Worm (Caenorhabditis elegans) whole organism, L3 larva: ENCODE measurements around the gene srm-2.
"Not testable (repeated sequence)": the region's sequence is repeated elsewhere in the genome, so short reads cannot be mapped to it uniquely, and the experiment has no call there.

ENCODE experiments used
- ZK546.5 ChIP-seq: sonication (generic microtip); optimal IDR thresholded peaks from 2 replicates; lab custom pipeline; 2017; ENCODE audit warnings: missing biosample characterization, missing genetic modification characterization
- aly-2 ChIP-seq: fragments of 150-350 bp; optimal IDR thresholded peaks from 2 replicates; lab custom pipeline; 2014; ENCODE audit warnings: missing biosample characterization, missing genetic modification characterization
- ceh-16 ChIP-seq: sonication (generic microtip); optimal IDR thresholded peaks from 2 replicates; lab custom pipeline; 2017; ENCODE audit warnings: missing biosample characterization, missing genetic modification characterization
- ceh-28 ChIP-seq: fragments of 150-350 bp; optimal IDR thresholded peaks from 2 replicates; lab custom pipeline; 2014; ENCODE audit warnings: missing biosample characterization, missing genetic modification reagents, missing genetic modification characterization
- ceh-82 ChIP-seq: fragments of 150-350 bp; optimal IDR thresholded peaks from 2 replicates; lab custom pipeline; 2014; ENCODE audit warnings: missing biosample characterization, missing genetic modification characterization
- daf-12 ChIP-seq: fragments of 150-350 bp; optimal IDR thresholded peaks from 2 replicates; lab custom pipeline; 2014; ENCODE audit warnings: missing biosample characterization, missing genetic modification reagents, missing genetic modification characterization
- egl-27 ChIP-seq: sonication (generic microtip); optimal IDR thresholded peaks from 4 replicates; lab custom pipeline; 2017; ENCODE audit warnings: missing biosample characterization, missing genetic modification reagents, missing genetic modification characterization
- egl-5 ChIP-seq: fragments of 150-350 bp; optimal IDR thresholded peaks from 2 replicates; lab custom pipeline; 2017; ENCODE audit warnings: missing biosample characterization, missing genetic modification reagents, missing genetic modification characterization, inconsistent platforms
- elt-2 ChIP-seq: sonication (generic microtip); optimal IDR thresholded peaks from 2 replicates; lab custom pipeline; 2016; ENCODE audit warnings: missing genetic modification reagents, mild to moderate bottlenecking, missing genetic modification characterization, missing compliant biosample characterization
- elt-3 ChIP-seq, 3 experiments: fragments of 150-350 bp in 1 of 3; sonication (generic microtip) in 2 of 3; optimal IDR thresholded peaks; 2 replicates in 2 of 3; 4 replicates in 1 of 3; lab custom pipeline; 2014 to 2017; ENCODE audit warnings: missing biosample characterization in 3 of 3, missing genetic modification characterization in 3 of 3
- eor-1 ChIP-seq, 2 experiments: fragments of 150-350 bp; optimal IDR thresholded peaks; 2 replicates each; lab custom pipeline; 2014 to 2018; ENCODE audit warnings: missing biosample characterization in 2 of 2, missing genetic modification characterization in 2 of 2
- fkh-10 ChIP-seq: sonication (generic microtip); optimal IDR thresholded peaks from 2 replicates; lab custom pipeline; 2017; ENCODE audit warnings: missing biosample characterization, missing genetic modification reagents, missing genetic modification characterization
- lin-15B ChIP-seq: fragments of 150-350 bp; optimal IDR thresholded peaks from 2 replicates; lab custom pipeline; 2014; ENCODE audit warnings: missing biosample characterization, missing genetic modification characterization
- lin-39 ChIP-seq: fragments of 150-350 bp; optimal IDR thresholded peaks from 2 replicates; lab custom pipeline; 2018; ENCODE audit warnings: missing biosample characterization, missing genetic modification reagents, missing genetic modification characterization
- lsy-12 ChIP-seq: sonication (generic microtip); optimal IDR thresholded peaks from 2 replicates; lab custom pipeline; 2016; ENCODE audit warnings: mild to moderate bottlenecking, missing genetic modification characterization, missing compliant biosample characterization
- mdl-1 ChIP-seq: fragments of 150-350 bp; optimal IDR thresholded peaks from 2 replicates; lab custom pipeline; 2014; ENCODE audit warnings: missing biosample characterization, missing genetic modification characterization
- mml-1 ChIP-seq: fragments of 150-350 bp; sonication (generic microtip); optimal IDR thresholded peaks from 3 replicates; lab custom pipeline; 2014; ENCODE audit warnings: missing biosample characterization, missing genetic modification characterization
- nfya-1 ChIP-seq: sonication (generic microtip); optimal IDR thresholded peaks from 2 replicates; lab custom pipeline; 2017; ENCODE audit warnings: missing genetic modification characterization, mild to moderate bottlenecking, missing compliant biosample characterization, antibody characterized with exemption, moderate library complexity; ENCODE audit not compliant: insufficient read depth
- nhr-237 ChIP-seq: fragments of 150-350 bp; optimal IDR thresholded peaks from 2 replicates; lab custom pipeline; 2014; ENCODE audit warnings: missing biosample characterization, missing genetic modification characterization
- nhr-25 ChIP-seq: sonication (generic microtip); optimal IDR thresholded peaks from 2 replicates; lab custom pipeline; 2017; ENCODE audit warnings: missing biosample characterization, missing genetic modification characterization
- nhr-28 ChIP-seq: fragments of 150-350 bp; optimal IDR thresholded peaks from 2 replicates; lab custom pipeline; 2014; ENCODE audit warnings: missing biosample characterization, missing genetic modification characterization
- nhr-43 ChIP-seq: sonication (generic microtip); optimal IDR thresholded peaks from 2 replicates; lab custom pipeline; 2016; ENCODE audit warnings: mild to moderate bottlenecking, missing genetic modification characterization, missing compliant biosample characterization; ENCODE audit not compliant: poor library complexity, severe bottlenecking
- nhr-67 ChIP-seq: fragments of 150-350 bp; optimal IDR thresholded peaks from 2 replicates; lab custom pipeline; 2014; ENCODE audit warnings: missing biosample characterization, missing genetic modification characterization
- nhr-77 ChIP-seq: fragments of 150-350 bp; optimal IDR thresholded peaks from 2 replicates; lab custom pipeline; 2014; ENCODE audit warnings: missing biosample characterization, missing genetic modification characterization
- pha-4 ChIP-seq: fragments of 150-350 bp; optimal IDR thresholded peaks from 2 replicates; lab custom pipeline; 2014; ENCODE audit warnings: missing biosample characterization, missing genetic modification reagents, missing genetic modification characterization
- pqm-1 ChIP-seq: fragments of 150-350 bp; optimal IDR thresholded peaks from 2 replicates; lab custom pipeline; 2017; ENCODE audit warnings: missing biosample characterization, missing genetic modification characterization, inconsistent platforms
- sea-2 ChIP-seq: fragments of 150-350 bp; sonication (generic microtip); optimal IDR thresholded peaks from 4 replicates; lab custom pipeline; 2014; ENCODE audit warnings: missing biosample characterization, missing genetic modification reagents, missing genetic modification characterization
- skn-1 ChIP-seq: fragments of 150-350 bp; optimal IDR thresholded peaks from 2 replicates; lab custom pipeline; 2014; ENCODE audit warnings: missing biosample characterization, missing genetic modification characterization
- unc-39 ChIP-seq: sonication (generic microtip); optimal IDR thresholded peaks from 4 replicates; lab custom pipeline; 2017; ENCODE audit warnings: missing biosample characterization, missing genetic modification characterization
- unc-62 ChIP-seq: fragments of 150-350 bp; sonication (generic microtip); optimal IDR thresholded peaks from 4 replicates; lab custom pipeline; 2014; ENCODE audit warnings: missing biosample characterization, missing genetic modification reagents, missing genetic modification characterization

The srm-2 gene

ce11 chrIV:4996956-4997355 lies 11.5 kb upstream of the srm-2 start:
- TF ChIP-seq nhr-67 (tag; lab: Kevin White, UChicago) = no peak
- no peak for TF ChIP-seq unc-39 (tag; lab: Kevin White, UChicago)
- no peak for TF ChIP-seq egl-27 (tag; lab: Kevin White, UChicago)
- no peak for TF ChIP-seq lsy-12 (tag; lab: Kevin White, UChicago)
- TF ChIP-seq, all 47 proteins: peak for 0

ce11 chrIV:5002448-5002847 lies 6.0 kb upstream of the srm-2 start, which contains the start of gene pes-1:
Gene pes-1, plus strand, starts transcription at chrIV:5002748.
- no peak for TF ChIP-seq ceh-82 (tag; lab: Kevin White, UChicago)
- no peak for TF ChIP-seq lin-15B (tag; lab: Kevin White, UChicago)
- TF ChIP-seq nhr-237 = no peak
- no peak for TF ChIP-seq eor-1 (tag; optimal IDR thresholded peaks at IDR 0.05; lab: Kevin White, UChicago)
- no peak for TF ChIP-seq sea-2 (GFP tag; lab: Kevin White, UChicago)
- TF ChIP-seq unc-62 (GFP tag; lab: Kevin White, UChicago) = no peak
- no peak for TF ChIP-seq fkh-10 (GFP tag; lab: Kevin White, UChicago)
- no peak for TF ChIP-seq mdl-1 (tag; lab: Kevin White, UChicago)
- no peak for TF ChIP-seq pqm-1 (tag; lab: Kevin White, UChicago)
- TF ChIP-seq ceh-28 (tag; lab: Kevin White, UChicago) = no peak
- no peak for TF ChIP-seq ceh-16 (tag; lab: Kevin White, UChicago)
- TF ChIP-seq nfya-1 (tag; lab: Kevin White, UChicago) = no peak
- no peak for TF ChIP-seq lin-39
- no peak for TF ChIP-seq elt-2 (tag; lab: Kevin White, UChicago)
- no peak for TF ChIP-seq daf-12 (tag; lab: Kevin White, UChicago)
- TF ChIP-seq, all 47 proteins: peak for 0

DNA sequence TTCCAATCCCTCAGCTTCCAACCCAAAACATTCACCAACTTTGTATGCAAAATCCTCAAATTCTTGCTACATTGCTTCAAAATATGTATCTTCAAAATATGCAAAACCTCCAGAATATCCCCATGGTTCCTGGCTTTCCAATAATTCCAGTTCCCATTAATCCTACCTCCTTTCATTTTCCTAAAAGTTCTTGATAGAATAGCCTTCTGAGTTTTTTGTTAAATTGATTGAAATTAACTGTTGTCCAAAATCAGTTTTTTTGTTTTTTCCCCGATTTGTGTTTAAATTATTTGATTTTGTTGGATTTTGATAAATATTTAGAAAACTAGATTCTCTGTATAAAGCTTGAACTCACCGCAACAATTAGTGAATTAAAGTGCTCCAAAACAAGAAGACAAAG lies 3.3 kb upstream of the srm-2 start:
- no peak for TF ChIP-seq unc-62 (GFP tag; lab: Kevin White, UChicago)
- no peak for TF ChIP-seq nhr-28 (tag; lab: Kevin White, UChicago)
- no peak for TF ChIP-seq skn-1 (tag; lab: Kevin White, UChicago)
- TF ChIP-seq elt-2 (tag; lab: Kevin White, UChicago) = no peak
- TF ChIP-seq egl-27 (tag; lab: Kevin White, UChicago) = no peak
- no peak for TF ChIP-seq nhr-43
- no peak for TF ChIP-seq unc-39 (tag; lab: Kevin White, UChicago)
- no peak for TF ChIP-seq pha-4 (tag; lab: Kevin White, UChicago)
- no peak for TF ChIP-seq elt-3 (tag; optimal IDR thresholded peaks at IDR 0.05; lab: Kevin White, UChicago)

ce11 chrIV:5012241-5012640 lies 3.8 kb downstream of the srm-2 start, which contains the start of gene srm-1:
Gene srm-1, plus strand, starts transcription at chrIV:5012541.
- no peak for TF ChIP-seq eor-1 (tag; optimal IDR thresholded peaks at IDR 0.05; lab: Kevin White, UChicago)
- TF ChIP-seq egl-5 (tag; lab: Kevin White, UChicago) = no peak
- no peak for TF ChIP-seq nhr-77
- no peak for TF ChIP-seq mdl-1 (tag; lab: Kevin White, UChicago)
- no peak for TF ChIP-seq unc-62 (GFP tag; lab: Kevin White, UChicago)
- no peak for TF ChIP-seq nhr-25 (tag; lab: Kevin White, UChicago)
- no peak for TF ChIP-seq nfya-1 (tag; lab: Kevin White, UChicago)
- TF ChIP-seq fkh-10 (GFP tag; lab: Kevin White, UChicago) = no peak

DNA sequence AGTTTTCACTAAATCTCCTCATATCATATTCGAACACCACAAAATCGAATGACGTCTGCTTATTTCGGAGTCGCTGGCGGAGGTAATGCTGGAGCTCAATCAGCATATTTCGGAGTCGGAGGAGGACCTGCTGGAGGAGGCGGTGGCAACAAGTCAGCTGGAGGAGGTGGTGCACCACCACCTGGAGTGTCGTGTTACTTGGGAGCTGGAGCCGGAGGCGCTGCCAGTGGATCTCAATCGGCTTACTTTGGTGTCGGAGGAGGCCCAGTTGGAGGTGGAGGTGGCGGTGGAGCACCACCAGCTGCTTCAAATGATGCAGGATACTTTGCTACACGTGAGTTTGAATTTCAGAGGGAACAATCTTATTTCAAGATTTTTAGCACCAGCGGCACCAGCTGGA lies 8.0 kb downstream of the srm-2 start, which contains the start of gene ssq-4:
Gene ssq-4, plus strand, starts transcription at position 19 of the 400 bp plus-strand sequence.
- TF ChIP-seq ZK546.5 (tag; lab: Kevin White, UChicago); sea-2 (GFP tag; lab: Kevin White, UChicago); pqm-1 (tag; lab: Kevin White, UChicago): not testable (repeated sequence)

ce11 chrIV:5017075-5017474 lies 8.6 kb downstream of the srm-2 start, which contains the start of gene T28H11.7:
Gene T28H11.7, minus strand, starts transcription at chrIV:5017175.
- not testable (repeated sequence) for TF ChIP-seq mml-1, aly-2, ceh-82 (tag; lab: Kevin White, UChicago)
